Worm (Caenorhabditis elegans) whole organism, L4 larva: Measurements from ENCODE around the gene F42D1.4.

Experiments used
- T20F7.1 ChIP-seq: fragments of 200-800 bp; sonication (Bioruptor generic); optimal IDR thresholded peaks from 2 replicates; lab custom pipeline; 2018; ENCODE audit warnings: mild to moderate bottlenecking, missing genetic modification characterization, missing compliant biosample characterization
- T26A8.4 ChIP-seq: fragments of 200-800 bp; sonication (Bioruptor generic); IDR thresholded peaks from 2 replicates; pipeline ENCODE4 v1.3.6; 2022; ENCODE audit warnings: missing genetic modification characterization, missing compliant biosample characterization
- Y75B8A.6 ChIP-seq: fragments of 200-800 bp; sonication (Bioruptor generic); IDR thresholded peaks from 2 replicates; pipeline ENCODE4 v1.3.6; 2022; ENCODE audit warnings: missing genetic modification reagents, missing genetic modification characterization, missing compliant biosample characterization
- ZK546.5 ChIP-seq, 2 experiments: sonication (generic microtip); optimal IDR thresholded peaks; 2 replicates each; lab custom pipeline; 2017; ENCODE audit warnings: missing biosample characterization in 2 of 2, missing genetic modification characterization in 2 of 2
- aha-1 ChIP-seq: fragments of 150-350 bp; peaks from one replicate; lab custom pipeline; 2014; ENCODE audit warnings: missing biosample characterization, missing genetic modification characterization
- ceh-82 ChIP-seq: sonication (generic microtip); optimal IDR thresholded peaks from 2 replicates; lab custom pipeline; 2017; ENCODE audit warnings: missing biosample characterization, missing genetic modification characterization
- daf-16 ChIP-seq, 3 experiments: sonication (generic microtip); optimal IDR thresholded peaks; 2 replicates each; lab custom pipeline; 2016 to 2017; ENCODE audit warnings: missing genetic modification characterization in 3 of 3, missing genetic modification reagents in 3 of 3, mild to moderate bottlenecking in 2 of 3, missing compliant biosample characterization in 2 of 3, missing biosample characterization in 1 of 3, moderate library complexity in 1 of 3
- dmd-6 ChIP-seq: fragments of 200-800 bp; sonication (Bioruptor generic); IDR thresholded peaks from 2 replicates; pipeline ENCODE4 v1.3.6; 2022; ENCODE audit warnings: missing genetic modification reagents, missing genetic modification characterization, missing compliant biosample characterization
- dmd-8 ChIP-seq: fragments of 200-800 bp; sonication (Bioruptor generic); IDR thresholded peaks from 2 replicates; pipeline ENCODE4 v1.3.6; 2022; ENCODE audit warnings: missing genetic modification characterization, missing compliant biosample characterization
- dpl-1 ChIP-seq: fragments of 150-350 bp; optimal IDR thresholded peaks from 2 replicates; lab custom pipeline; 2014; ENCODE audit warnings: missing biosample characterization, missing genetic modification reagents, missing genetic modification characterization
- duxl-1 ChIP-seq: sonication (generic microtip); optimal IDR thresholded peaks from 2 replicates; lab custom pipeline; 2016; ENCODE audit warnings: mild to moderate bottlenecking, missing genetic modification characterization, moderate library complexity, missing compliant biosample characterization; ENCODE audit not compliant: poor library complexity
- dve-1 ChIP-seq: sonication (generic microtip); optimal IDR thresholded peaks from 2 replicates; lab custom pipeline; 2017; ENCODE audit warnings: antibody characterized with exemption, mild to moderate bottlenecking, missing genetic modification characterization, missing compliant biosample characterization; ENCODE audit not compliant: insufficient read depth
- fkh-10 ChIP-seq: fragments of 150-350 bp; optimal IDR thresholded peaks from 2 replicates; lab custom pipeline; 2014; ENCODE audit warnings: missing biosample characterization, missing genetic modification reagents, missing genetic modification characterization
- hif-1 ChIP-seq, 2 experiments: sonication (generic microtip); optimal IDR thresholded peaks; 2 replicates each; lab custom pipeline; 2016 to 2017; ENCODE audit warnings: missing compliant biosample characterization in 2 of 2, missing genetic modification characterization in 2 of 2, missing genetic modification reagents in 2 of 2, missing genotype in 2 of 2, mild to moderate bottlenecking in 1 of 2
- hlh-11 ChIP-seq: fragments of 200-800 bp; sonication (Bioruptor generic); optimal IDR thresholded peaks from 2 replicates; lab custom pipeline; 2018; ENCODE audit warnings: mild to moderate bottlenecking, missing genetic modification characterization, missing compliant biosample characterization
- hlh-30 ChIP-seq: sonication (generic microtip); optimal IDR thresholded peaks from 2 replicates; lab custom pipeline; 2017; ENCODE audit warnings: antibody characterized with exemption, mild to moderate bottlenecking, missing genetic modification characterization, missing compliant biosample characterization; ENCODE audit not compliant: insufficient read depth
- hmg-1.1 ChIP-seq: fragments of 200-800 bp; sonication (Bioruptor generic); IDR thresholded peaks from 2 replicates; pipeline ENCODE4 v1.3.6; 2022; ENCODE audit warnings: missing genetic modification reagents, missing genetic modification characterization, missing compliant biosample characterization
- lin-1 ChIP-seq: fragments of 200-800 bp; sonication (Bioruptor generic); IDR thresholded peaks from 2 replicates; pipeline ENCODE4 v1.3.6; 2022; ENCODE audit warnings: missing genetic modification reagents, missing genetic modification characterization, missing compliant biosample characterization
- lin-13 ChIP-seq: fragments of 150-350 bp; optimal IDR thresholded peaks from 2 replicates; lab custom pipeline; 2014; ENCODE audit warnings: missing biosample characterization, missing genetic modification reagents, missing genetic modification characterization
- lin-15B ChIP-seq: fragments of 150-350 bp; sonication (generic microtip); optimal IDR thresholded peaks from 3 replicates; lab custom pipeline; 2014; ENCODE audit warnings: missing biosample characterization, missing genetic modification characterization
- lin-38 ChIP-seq: fragments of 200-800 bp; sonication (Bioruptor generic); IDR thresholded peaks from 2 replicates; pipeline ENCODE4 v1.3.6; 2022; ENCODE audit warnings: missing genetic modification reagents, missing genetic modification characterization, missing compliant biosample characterization
- lir-3 ChIP-seq: sonication (generic microtip); optimal IDR thresholded peaks from 2 replicates; lab custom pipeline; 2016; ENCODE audit warnings: mild to moderate bottlenecking, missing genetic modification characterization, missing compliant biosample characterization
- lsy-2 ChIP-seq, 2 experiments: fragments of 150-350 bp in 1 of 2; sonication (generic microtip) in 1 of 2; optimal IDR thresholded peaks; 2 replicates each; lab custom pipeline; 2014 to 2017; ENCODE audit warnings: missing biosample characterization in 2 of 2, missing genetic modification characterization in 2 of 2
- madf-5 ChIP-seq, 2 experiments: fragments of 200-800 bp; sonication (Bioruptor generic); IDR thresholded peaks; 2 replicates each; pipeline ENCODE4 v1.3.6; 2022; ENCODE audit warnings: missing compliant biosample characterization in 2 of 2, missing genetic modification characterization in 2 of 2
- mdl-1 ChIP-seq, 2 experiments: fragments of 150-350 bp in 1 of 2; sonication (generic microtip) in 1 of 2; optimal IDR thresholded peaks; 2 replicates each; lab custom pipeline; 2014 to 2017; ENCODE audit warnings: missing biosample characterization in 2 of 2, missing genetic modification characterization in 2 of 2
- mep-1 ChIP-seq: fragments of 150-350 bp; sonication (generic microtip); optimal IDR thresholded peaks from 3 replicates; lab custom pipeline; 2014; ENCODE audit warnings: missing biosample characterization, missing genetic modification characterization
- mxl-2 ChIP-seq: fragments of 200-800 bp; sonication (Bioruptor generic); conservative IDR thresholded peaks from 2 replicates; pipeline ENCODE4 v1.3.6; 2022; ENCODE audit warnings: missing genetic modification reagents, missing genetic modification characterization, missing compliant biosample characterization
- nhr-102 ChIP-seq: sonication (generic microtip); optimal IDR thresholded peaks from 2 replicates; lab custom pipeline; 2016; ENCODE audit warnings: mild to moderate bottlenecking, missing genetic modification characterization, moderate library complexity, missing compliant biosample characterization
- nhr-11 ChIP-seq: fragments of 150-350 bp; optimal IDR thresholded peaks from 2 replicates; lab custom pipeline; 2014; ENCODE audit warnings: missing biosample characterization, missing genetic modification characterization
- nhr-25 ChIP-seq: sonication (generic microtip); optimal IDR thresholded peaks from 2 replicates; lab custom pipeline; 2017; ENCODE audit warnings: missing genetic modification characterization, mild to moderate bottlenecking, missing compliant biosample characterization, antibody characterized with exemption, moderate library complexity, borderline replicate concordance; ENCODE audit not compliant: insufficient read depth
- nhr-28 ChIP-seq: fragments of 150-350 bp; optimal IDR thresholded peaks from 2 replicates; lab custom pipeline; 2014; ENCODE audit warnings: missing biosample characterization, missing genetic modification characterization
- nhr-41 ChIP-seq: fragments of 200-800 bp; sonication (Bioruptor generic); IDR thresholded peaks from 2 replicates; pipeline ENCODE4 v1.3.6; 2022; ENCODE audit warnings: missing genetic modification reagents, missing genetic modification characterization, missing compliant biosample characterization
- nhr-42 ChIP-seq: fragments of 200-800 bp; sonication (Bioruptor generic); IDR thresholded peaks from 2 replicates; pipeline ENCODE4 v1.3.6; 2022; ENCODE audit warnings: missing genetic modification characterization, missing compliant biosample characterization
- pha-4 ChIP-seq, 2 experiments: fragments of 150-350 bp in 1 of 2; fragments of 200-800 bp in 1 of 2; sonication (Bioruptor generic) in 1 of 2; IDR thresholded peaks in 1 of 2; optimal IDR thresholded peaks in 1 of 2; 2 replicates each; pipeline versions ENCODE4 v1.3.6 to Lab custom; 2014 to 2022; ENCODE audit warnings: missing genetic modification characterization in 2 of 2, missing genetic modification reagents in 2 of 2, missing biosample characterization in 1 of 2, missing compliant biosample characterization in 1 of 2
- sdz-12 ChIP-seq: fragments of 200-800 bp; sonication (Bioruptor generic); optimal IDR thresholded peaks from 2 replicates; lab custom pipeline; 2018; ENCODE audit warnings: mild to moderate bottlenecking, missing genetic modification characterization, missing compliant biosample characterization
- set-16 ChIP-seq: fragments of 200-800 bp; sonication (Bioruptor generic); IDR thresholded peaks from 2 replicates; pipeline ENCODE4 v1.3.6; 2022; ENCODE audit warnings: missing genetic modification reagents, missing genetic modification characterization, missing compliant biosample characterization
- spr-1 ChIP-seq: sonication (generic microtip); optimal IDR thresholded peaks from 2 replicates; lab custom pipeline; 2016; ENCODE audit warnings: mild to moderate bottlenecking, missing genetic modification characterization, missing compliant biosample characterization
- spr-3 ChIP-seq: fragments of 200-800 bp; sonication (Bioruptor generic); optimal IDR thresholded peaks from 2 replicates; lab custom pipeline; 2018; ENCODE audit warnings: mild to moderate bottlenecking, missing genetic modification characterization, missing compliant biosample characterization
- tra-1 ChIP-seq: fragments of 200-800 bp; sonication (Bioruptor generic); IDR thresholded peaks from 2 replicates; pipeline ENCODE4 v1.3.6; 2022; ENCODE audit warnings: missing genetic modification reagents, missing genetic modification characterization, missing compliant biosample characterization
- vab-7 ChIP-seq: fragments of 200-800 bp; sonication (Bioruptor generic); IDR thresholded peaks from 2 replicates; pipeline ENCODE4 v1.3.6; 2022; ENCODE audit warnings: missing genetic modification reagents, missing genetic modification characterization, missing compliant biosample characterization
- zfp-3 ChIP-seq: fragments of 200-800 bp; sonication (Bioruptor generic); conservative IDR thresholded peaks from 2 replicates; pipeline ENCODE4 v1.3.6; 2022; ENCODE audit warnings: missing genetic modification reagents, missing genetic modification characterization, missing compliant biosample characterization
- ztf-7 ChIP-seq: fragments of 150-350 bp; optimal IDR thresholded peaks from 2 replicates; lab custom pipeline; 2014; ENCODE audit warnings: missing biosample characterization, missing genetic modification characterization

Gene F42D1.4

ce11 chrX:14808796-14809195, 1.8 kb downstream of the F42D1.4 start:
- TF ChIP-seq Y75B8A.6 (GFP tag; lab: Robert Waterston, UW) (no peak), nhr-28 (no peak), dve-1 (tag; lab: Kevin White, UChicago) (peak; percentile 35), lin-38 (GFP tag; lab: Robert Waterston, UW) (0 out of 2 replicates have a peak, but pooled peaks have one; percentile 25), lir-3 (tag; lab: Kevin White, UChicago) (no peak), aha-1 (tag; lab: Kevin White, UChicago) (peak; percentile 10), lsy-2 (tag; optimal IDR thresholded peaks at IDR 0.05; lab: Kevin White, UChicago) (peak in 1 of 2 experiments; percentile 16), zfp-3 (GFP tag; lab: Robert Waterston, UW) (0 out of 2 replicates have a peak, but pooled peaks have one; percentile 53), duxl-1 (tag; lab: Kevin White, UChicago) (peak; percentile 22), T26A8.4 (GFP tag; lab: Robert Waterston, UW) (peak; percentile 72), nhr-42 (GFP tag; lab: Robert Waterston, UW) (0 out of 2 replicates have a peak, but pooled peaks have one; percentile 58), hmg-1.1 (no peak), mep-1 (tag; lab: Kevin White, UChicago) (peak; percentile 23), dmd-8 (GFP tag; lab: Robert Waterston, UW) (no peak), daf-16 (GFP tag; optimal IDR thresholded peaks at IDR 0.05; lab: Kevin White, UChicago) (no peak), daf-16 (tag; optimal IDR thresholded peaks at IDR 0.05; lab: Kevin White, UChicago) (peak; percentile 78), hif-1 (tag; optimal IDR thresholded peaks at IDR 0.05; lab: Kevin White, UChicago) (peak in 1 of 2 experiments; percentile 20), spr-1 (tag; lab: Kevin White, UChicago) (no peak), T20F7.1 (GFP tag; lab: Kevin White, UChicago) (peak; percentile 38), sdz-12 (GFP tag; lab: Kevin White, UChicago) (peak; percentile 47), spr-3 (peak; percentile 60), hlh-11 (peak; percentile 13)
- TF ChIP-seq, all 104 proteins: peak for 15

DNA sequence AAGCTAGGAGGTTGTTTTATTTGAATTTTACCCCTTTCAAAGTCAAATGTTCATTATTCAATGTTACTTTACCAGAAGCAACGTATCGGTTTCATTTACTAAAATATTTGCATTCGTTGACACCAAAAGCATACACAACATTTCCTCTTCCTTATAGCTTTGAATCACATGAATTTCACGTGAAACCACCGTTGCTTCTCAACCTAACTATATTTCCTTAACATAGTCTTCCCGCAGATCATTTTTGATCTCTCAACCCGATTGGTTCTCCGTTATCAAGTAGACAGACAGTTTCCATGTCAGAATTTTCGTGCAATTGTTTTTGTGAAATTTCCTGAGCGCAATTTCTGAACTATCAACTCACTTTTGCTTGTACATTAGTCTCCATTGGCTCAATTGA, 2.9 kb downstream of the F42D1.4 start:
- TF ChIP-seq tra-1 (0 out of 2 replicates have a peak, but pooled peaks have one; percentile 22), fkh-10 (no peak), mep-1 (tag; lab: Kevin White, UChicago) (no peak), dmd-6 (GFP tag; lab: Robert Waterston, UW) (peak; percentile 70), nhr-28 (peak; percentile 9), hlh-30 (tag; lab: Kevin White, UChicago) (peak; percentile 54), Y75B8A.6 (GFP tag; lab: Robert Waterston, UW) (no peak), set-16 (GFP tag; lab: Robert Waterston, UW) (no peak), hlh-11 (peak; percentile 20), mxl-2 (GFP tag; lab: Robert Waterston, UW) (peak; percentile 96), T20F7.1 (GFP tag; lab: Kevin White, UChicago) (peak; percentile 41), duxl-1 (tag; lab: Kevin White, UChicago) (no peak), daf-16 (GFP tag; optimal IDR thresholded peaks at IDR 0.05; lab: Kevin White, UChicago) (no peak), daf-16 (tag; optimal IDR thresholded peaks at IDR 0.05; lab: Kevin White, UChicago) (peak; percentile 50)

DNA sequence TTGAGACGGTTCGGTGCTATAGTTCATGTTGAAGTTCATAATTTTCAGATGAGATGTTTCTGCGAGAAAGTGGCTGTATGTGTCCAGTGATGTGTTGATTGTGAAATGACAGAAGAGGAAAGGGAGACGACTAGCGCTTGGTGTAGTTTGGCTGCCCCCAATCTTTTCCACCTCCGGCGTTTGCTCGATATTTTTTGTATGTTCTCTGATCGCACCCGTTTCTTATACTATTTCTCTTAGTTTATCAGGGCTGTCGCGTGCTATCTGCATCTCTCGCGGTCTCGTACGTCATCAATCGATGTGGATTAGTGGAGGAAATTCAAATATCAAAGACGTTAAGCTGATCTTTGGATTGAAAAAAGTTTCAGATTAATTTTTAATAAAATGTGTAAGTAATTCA, 3.7 kb downstream of the F42D1.4 start, which contains the start of gene atf-4:
Gene atf-4, minus strand, starts transcription at position 93 of the 400 bp plus-strand sequence.
- TF ChIP-seq dmd-6 (GFP tag; lab: Robert Waterston, UW): peak; percentile 87
- no peak for TF ChIP-seq daf-16 (GFP tag; optimal IDR thresholded peaks at IDR 0.05; lab: Kevin White, UChicago)
- peak; percentile 71 for TF ChIP-seq daf-16 (tag; optimal IDR thresholded peaks at IDR 0.05; lab: Kevin White, UChicago)
- TF ChIP-seq ztf-7 (tag; lab: Kevin White, UChicago): peak; percentile 46
- TF ChIP-seq nhr-41 (GFP tag; lab: Robert Waterston, UW): no peak
- TF ChIP-seq mdl-1 (tag; optimal IDR thresholded peaks at IDR 0.05; lab: Kevin White, UChicago): peak; percentile 81 to 95
- peak; percentile 65; the same call in 1 of the 2 replicates for TF ChIP-seq dmd-8 (GFP tag; lab: Robert Waterston, UW)
- TF ChIP-seq hlh-30 (tag; lab: Kevin White, UChicago): peak; percentile 95
- TF ChIP-seq lin-13: peak; percentile 24
- peak; percentile 68 for TF ChIP-seq lin-1 (GFP tag; lab: Robert Waterston, UW)
- TF ChIP-seq ceh-82 (tag; lab: Kevin White, UChicago): no peak
- TF ChIP-seq ZK546.5 (tag; optimal IDR thresholded peaks at IDR 0.05; lab: Kevin White, UChicago): no peak
- peak in 1 of 2 experiments; percentile 37 for TF ChIP-seq hif-1 (tag; optimal IDR thresholded peaks at IDR 0.05; lab: Kevin White, UChicago)
- peak; percentile 83 for TF ChIP-seq nhr-11
- no peak for TF ChIP-seq lin-15B (tag; lab: Kevin White, UChicago)
- no peak for TF ChIP-seq pha-4 (GFP tag; IDR thresholded peaks at IDR 0.05; lab: Robert Waterston, UW)
- TF ChIP-seq pha-4 (tag; optimal IDR thresholded peaks at IDR 0.05; lab: Kevin White, UChicago): peak; percentile 39
- TF ChIP-seq dpl-1 (GFP tag; lab: Kevin White, UChicago): peak; percentile 68
- peak; percentile 86 for TF ChIP-seq nhr-28
- peak; percentile 36; the same call in 1 of the 2 replicates for TF ChIP-seq hmg-1.1
- TF ChIP-seq madf-5 (GFP tag; IDR thresholded peaks at IDR 0.05; lab: Robert Waterston, UW): no peak
- peak; percentile 38 for TF ChIP-seq nhr-102 (tag; lab: Kevin White, UChicago)
- TF ChIP-seq nhr-25: no peak
- no peak for TF ChIP-seq Y75B8A.6 (GFP tag; lab: Robert Waterston, UW)
- TF ChIP-seq vab-7 (GFP tag; lab: Robert Waterston, UW): no peak
- peak; percentile 47 to 73 for TF ChIP-seq lsy-2 (tag; optimal IDR thresholded peaks at IDR 0.05; lab: Kevin White, UChicago)
